Fruit fly (Drosophila melanogaster) ovary, adult (tissue): ENCODE measurements around the gene CG17321.

Source experiments
- CG17801 ChIP-seq: fragments of 200-800 bp; optimal IDR thresholded peaks from 2 replicates; lab custom pipeline; 2019; ENCODE audit warnings: missing biosample characterization, mild to moderate bottlenecking, missing genetic modification characterization, moderate library complexity; ENCODE audit not compliant: partially characterized antibody

Gene CG17321

dm6 chr2L:18900976-18901375, 56.0 kb downstream of the CG17321 start:
- no peak for TF ChIP-seq CG17801 (GFP tag; lab: Kevin White, UChicago)
